Worm (Caenorhabditis elegans): ENCODE measurements around the gene clec-158.

DNA sequence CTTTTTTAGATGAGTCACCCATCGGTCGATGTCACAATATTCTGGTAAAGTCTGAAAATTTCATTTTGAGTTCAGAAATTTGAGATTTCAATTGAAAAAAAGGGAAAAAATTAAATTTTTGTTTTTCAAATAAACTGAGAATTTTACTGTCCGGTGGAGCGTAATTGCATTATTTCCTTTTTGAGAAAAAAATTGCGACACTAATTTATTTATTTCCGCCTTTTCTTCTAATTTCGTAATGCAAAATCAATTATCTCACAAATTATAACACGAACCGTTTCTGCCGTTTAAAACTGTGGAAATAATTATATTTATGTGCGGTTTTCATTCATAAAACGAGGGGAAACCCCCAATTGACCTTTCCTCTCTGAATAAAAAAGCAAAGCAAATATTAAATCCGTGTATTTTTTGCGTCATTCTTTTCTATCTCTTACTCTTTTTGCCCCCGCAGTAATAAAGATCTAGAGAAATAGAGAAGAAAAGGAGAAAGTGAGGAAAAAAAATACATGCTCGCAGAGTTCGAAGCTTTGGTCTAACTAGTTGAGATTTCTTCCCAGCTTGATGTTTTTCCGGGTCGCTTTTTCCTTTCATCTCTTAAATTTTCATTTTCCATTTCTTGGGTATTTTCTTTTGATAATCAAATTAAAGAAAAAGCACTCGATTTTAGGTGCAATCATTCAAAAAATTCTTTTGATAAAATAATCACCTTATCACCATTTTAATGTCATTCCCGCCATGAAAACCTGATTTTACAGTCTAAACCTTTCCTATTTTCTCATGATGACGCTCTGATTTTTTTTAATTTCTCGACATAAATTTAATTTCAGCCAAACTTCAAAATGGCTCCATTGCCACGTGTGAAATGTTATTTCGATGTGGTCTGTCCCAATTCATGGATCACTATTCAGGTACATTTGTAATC is 43.9 kb upstream of the clec-158 start, which contains the start of the genes brc-2 and T07E3.3:
- no peak for TF ChIP-seq elt-1 (tag; optimal IDR thresholded peaks at IDR 0.05)
- no peak for TF ChIP-seq nhr-237 (tag; optimal IDR thresholded peaks at IDR 0.05)

Data from whole organism, L2 larva.